Fruit fly (Drosophila melanogaster): ENCODE data around the gene Apc2.
A peak's percentile ranks its signal among the peaks of the same experiment; 100 is the strongest.

The Apc2 gene

DNA sequence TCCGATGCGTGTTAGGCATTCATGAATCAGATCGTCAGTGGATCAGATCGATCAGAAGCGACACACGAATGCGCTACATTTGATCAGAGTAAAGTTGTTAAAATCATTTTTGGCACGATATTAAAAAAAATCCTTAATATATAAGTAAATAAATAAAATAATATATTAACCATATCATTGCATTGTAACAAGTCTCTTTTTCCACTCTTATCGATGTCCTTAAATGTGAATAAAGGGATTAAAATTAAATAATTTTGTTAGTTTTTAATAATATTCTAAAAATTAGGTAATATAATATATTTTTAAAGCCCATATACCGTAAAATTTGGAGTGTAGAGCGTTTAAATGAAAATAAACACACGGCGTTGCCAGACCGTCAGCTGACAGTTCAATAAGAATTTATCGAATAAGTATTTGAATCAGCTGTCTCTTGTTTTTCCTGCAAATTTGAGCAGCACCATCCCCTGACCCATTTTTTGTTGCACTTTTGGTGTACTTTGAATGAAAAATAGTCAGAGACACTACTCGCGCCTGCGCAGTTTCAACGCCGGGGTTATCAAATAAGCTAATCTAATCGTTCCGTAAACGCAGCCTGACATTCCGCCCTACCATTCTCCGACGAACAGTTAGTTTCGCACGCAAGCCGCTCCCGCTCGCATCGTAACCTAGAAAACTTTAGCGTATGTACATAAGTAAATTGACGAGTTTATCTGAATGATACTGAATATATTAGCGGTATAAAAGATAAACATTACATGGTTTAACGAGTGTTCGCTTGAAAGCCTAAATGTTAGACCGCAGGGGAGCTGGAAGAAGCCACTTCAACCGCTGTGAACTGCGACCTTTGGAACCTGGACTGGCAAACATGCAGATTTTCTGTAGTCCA, 11.6 kb upstream of the Apc2 start, which contains the start of the genes p38a and CG6178 (continued):
- TF ChIP-seq NC2α (GFP tag; optimal IDR thresholded peaks at IDR 0.05) (no peak), Ravus (GFP tag; IDR thresholded peaks at IDR 0.05) (peak; percentile 92), slou (GFP tag; optimal IDR thresholded peaks at IDR 0.05) (peak; percentile 82), Aef1 (GFP tag; IDR thresholded peaks at IDR 0.05) (peak; percentile 97), gt (GFP tag; IDR thresholded peaks at IDR 0.05) (peak; percentile 86), Fer2 (tag; optimal IDR thresholded peaks at IDR 0.05) (peak; percentile 97), CG12236 (GFP tag; optimal IDR thresholded peaks at IDR 0.05) (no peak), Gug (GFP tag; IDR thresholded peaks at IDR 0.05) (peak; percentile 95), ato (GFP tag; IDR thresholded peaks at IDR 0.05; ENCODE audit: partially characterized antibody) (no peak), zfh1 (GFP tag; IDR thresholded peaks at IDR 0.05) (peak; percentile 93), CG10274 (GFP tag; optimal IDR thresholded peaks at IDR 0.05) (peak; percentile 99), Nf-YB (GFP tag; optimal IDR thresholded peaks at IDR 0.05) (peak; percentile 89), ERR (GFP tag; optimal IDR thresholded peaks at IDR 0.05) (no peak), CG1602 (GFP tag; optimal IDR thresholded peaks at IDR 0.05) (peak; percentile 93), Ada2b (GFP tag; IDR thresholded peaks at IDR 0.05) (peak; percentile 95), B-H2 (GFP tag; optimal IDR thresholded peaks at IDR 0.05) (peak; percentile 96), CG8924 (tag; optimal IDR thresholded peaks at IDR 0.05) (peak; percentile 99), CG18011 (GFP tag; optimal IDR thresholded peaks at IDR 0.05) (peak; percentile 78), Dbx (GFP tag; IDR thresholded peaks at IDR 0.05) (peak; percentile 96), CG17912 (GFP tag; optimal IDR thresholded peaks at IDR 0.05) (peak; percentile 91), sima (GFP tag; optimal IDR thresholded peaks at IDR 0.05) (no peak), B-H1 (GFP tag; IDR thresholded peaks at IDR 0.05) (peak; percentile 95), Dip2 (GFP tag; IDR thresholded peaks at IDR 0.05) (peak; percentile 56), sna (GFP tag; IDR thresholded peaks at IDR 0.05; ENCODE audit: partially characterized antibody) (no peak), shn (GFP tag; optimal IDR thresholded peaks at IDR 0.05) (peak; percentile 68), Hmx (GFP tag; optimal IDR thresholded peaks at IDR 0.05) (no peak), CoRest (tag; optimal IDR thresholded peaks at IDR 0.05) (peak; percentile 99), nerfin-1 (tag; optimal IDR thresholded peaks at IDR 0.05) (peak; percentile 91), sd (tag; optimal IDR thresholded peaks at IDR 0.05) (peak; percentile 92), Lhr (GFP tag; optimal IDR thresholded peaks at IDR 0.05) (peak; percentile 46), Dfd (GFP tag; optimal IDR thresholded peaks at IDR 0.05) (no peak), Fer3 (tag; optimal IDR thresholded peaks at IDR 0.05) (peak; percentile 98), tin (GFP tag; optimal IDR thresholded peaks at IDR 0.05) (peak; percentile 92), sqz (GFP tag; optimal IDR thresholded peaks at IDR 0.05) (peak; percentile 91), CG10267 (tag; optimal IDR thresholded peaks at IDR 0.05) (peak; percentile 94), Awh (GFP tag; IDR thresholded peaks at IDR 0.05) (peak; percentile 96), Hr3 (GFP tag; optimal IDR thresholded peaks at IDR 0.05) (peak; percentile 99), CG2889 (GFP tag; IDR thresholded peaks at IDR 0.05) (peak; percentile 94), CG13296 (GFP tag; optimal IDR thresholded peaks at IDR 0.05) (peak; percentile 98), slp2 (GFP tag; optimal IDR thresholded peaks at IDR 0.05) (peak; percentile 47), dpn (GFP tag; optimal IDR thresholded peaks at IDR 0.05) (peak; percentile 51 to 94), D19B (GFP tag; optimal IDR thresholded peaks at IDR 0.05) (peak; percentile 94), da (GFP tag; optimal IDR thresholded peaks at IDR 0.05) (no peak), CG10565 (GFP tag; optimal IDR thresholded peaks at IDR 0.05) (peak; percentile 45), Jarid2 (GFP tag; optimal IDR thresholded peaks at IDR 0.05) (peak; percentile 86), CG32772 (GFP tag; IDR thresholded peaks at IDR 0.05) (peak; percentile 97), stwl (tag; optimal IDR thresholded peaks at IDR 0.05) (peak; percentile 76), pros (GFP tag; optimal IDR thresholded peaks at IDR 0.05) (no peak), corto (GFP tag; optimal IDR thresholded peaks at IDR 0.05) (peak; percentile 81)

Data from whole organism, embryonic.